Fruit fly (Drosophila melanogaster) whole organism, embryonic: Measurements from ENCODE around the gene CecA1.

ENCODE experiments used
- Atf3 ChIP-seq: fragments of 200-800 bp; sonication (Bioruptor generic); optimal IDR thresholded peaks from 3 replicates; lab custom pipeline; 2016; ENCODE audit warnings: missing biosample characterization, missing genetic modification characterization
- C15 ChIP-seq: fragments of 200-800 bp; sonication (Bioruptor generic); IDR thresholded peaks from 3 replicates; pipeline ENCODE4 v1.3.6; 2022; ENCODE audit warnings: missing biosample characterization, missing genetic modification characterization
- CG1024 ChIP-seq: fragments of 200-800 bp; sonication (Bioruptor generic); IDR thresholded peaks from 2 replicates; pipeline ENCODE4 v1.3.6; 2022; ENCODE audit warnings: missing biosample characterization, missing genetic modification characterization
- CG13775 ChIP-seq: fragments of 200-800 bp; sonication (Bioruptor generic); optimal IDR thresholded peaks from 3 replicates; lab custom pipeline; 2017; ENCODE audit warnings: missing biosample characterization, mild to moderate bottlenecking, missing genetic modification characterization
- CG14050 ChIP-seq: fragments of 200-800 bp; sonication (Bioruptor generic); IDR thresholded peaks from 3 replicates; pipeline ENCODE4 v1.3.6; 2022; ENCODE audit warnings: missing biosample characterization, missing genetic modification characterization
- CG14710 ChIP-seq: fragments of 200-800 bp; sonication (Bioruptor generic); optimal IDR thresholded peaks from 3 replicates; lab custom pipeline; 2019; ENCODE audit warnings: missing biosample characterization, mild to moderate bottlenecking, missing genetic modification characterization, moderate library complexity
- CG15514 ChIP-seq: fragments of 200-800 bp; sonication (Bioruptor generic); optimal IDR thresholded peaks from 3 replicates; lab custom pipeline; 2017; ENCODE audit warnings: missing biosample characterization, missing genetic modification characterization, mild to moderate bottlenecking, moderate library complexity, missing genetic modification reagents
- CG17186 ChIP-seq: fragments of 200-800 bp; sonication (Bioruptor generic); optimal IDR thresholded peaks from 3 replicates; lab custom pipeline; 2017; ENCODE audit warnings: missing biosample characterization, missing genetic modification reagents, missing genetic modification characterization
- CG17568 ChIP-seq: fragments of 200-800 bp; sonication (Bioruptor generic); optimal IDR thresholded peaks from 2 replicates; lab custom pipeline; 2018; ENCODE audit warnings: missing biosample characterization, mild to moderate bottlenecking, missing genetic modification characterization, moderate library complexity
- CG2202 ChIP-seq: fragments of 200-800 bp; sonication (Bioruptor generic); optimal IDR thresholded peaks from 2 replicates; lab custom pipeline; 2018; ENCODE audit warnings: missing biosample characterization, mild to moderate bottlenecking, missing genetic modification characterization
- CG4707 ChIP-seq: fragments of 200-800 bp; sonication (Bioruptor generic); optimal IDR thresholded peaks from 2 replicates; lab custom pipeline; 2018; ENCODE audit warnings: missing biosample characterization, mild to moderate bottlenecking, missing genetic modification characterization, moderate library complexity
- CG4820 ChIP-seq: fragments of 200-800 bp; sonication (Bioruptor generic); optimal IDR thresholded peaks from 3 replicates; lab custom pipeline; 2016; ENCODE audit warnings: missing biosample characterization, missing genetic modification characterization
- Deaf1 ChIP-seq: fragments of 200-800 bp; optimal IDR thresholded peaks from 3 replicates; lab custom pipeline; 2019; ENCODE audit warnings: missing biosample characterization, mild to moderate bottlenecking, missing genetic modification characterization, moderate library complexity
- Dip3 ChIP-seq: fragments of 200-800 bp; sonication (Bioruptor generic); optimal IDR thresholded peaks from 3 replicates; lab custom pipeline; 2016; ENCODE audit warnings: missing biosample characterization, missing genetic modification characterization
- Dref ChIP-seq: fragments of 200-800 bp; sonication (Bioruptor generic); IDR thresholded peaks from 2 replicates; pipeline ENCODE4 v1.3.6; 2022; ENCODE audit warnings: missing biosample characterization, missing genetic modification characterization
- Ets97D ChIP-seq: fragments of 200-800 bp; sonication (Bioruptor generic); optimal IDR thresholded peaks from 3 replicates; lab custom pipeline; 2016; ENCODE audit warnings: missing biosample characterization, missing genetic modification characterization
- Fer1 ChIP-seq: fragments of 200-800 bp; sonication (Bioruptor generic); optimal IDR thresholded peaks from 2 replicates; lab custom pipeline; 2017; ENCODE audit warnings: missing biosample characterization, mild to moderate bottlenecking, missing genetic modification characterization
- H2.0 ChIP-seq: fragments of 200-800 bp; sonication (Bioruptor generic); IDR thresholded peaks from 2 replicates; pipeline ENCODE4 v1.3.6; 2022; ENCODE audit warnings: missing biosample characterization, missing genetic modification characterization
- HLH54F ChIP-seq: fragments of 200-800 bp; sonication (Bioruptor generic); optimal IDR thresholded peaks from 3 replicates; lab custom pipeline; 2016; ENCODE audit warnings: missing biosample characterization, missing genetic modification characterization
- Jarid2 ChIP-seq: fragments of 200-800 bp; sonication (Bioruptor generic); optimal IDR thresholded peaks from 3 replicates; lab custom pipeline; 2017; ENCODE audit warnings: mild to moderate bottlenecking, missing biosample characterization, missing genetic modification reagents, missing genetic modification characterization
- MESR4 ChIP-seq: fragments of 200-800 bp; sonication (Bioruptor generic); optimal IDR thresholded peaks from 2 replicates; lab custom pipeline; 2018; ENCODE audit warnings: missing biosample characterization, mild to moderate bottlenecking, missing genetic modification characterization, moderate library complexity
- MTF-1 ChIP-seq: fragments of 200-800 bp; sonication (Bioruptor generic); optimal IDR thresholded peaks from 2 replicates; lab custom pipeline; 2018; ENCODE audit warnings: missing biosample characterization, mild to moderate bottlenecking, missing genetic modification characterization, borderline replicate concordance
- Max ChIP-seq: fragments of 200-800 bp; sonication (Bioruptor generic); optimal IDR thresholded peaks from 2 replicates; lab custom pipeline; 2016; ENCODE audit warnings: missing biosample characterization, mild to moderate bottlenecking, missing genetic modification characterization
- Med ChIP-seq: fragments of 200-800 bp; sonication (Bioruptor generic); peaks from one replicate; lab custom pipeline; 2016; ENCODE audit warnings: missing biosample characterization, missing genetic modification characterization, mild to moderate bottlenecking, inconsistent platforms, moderate library complexity
- Myb ChIP-seq: fragments of 200-800 bp; sonication (Bioruptor generic); optimal IDR thresholded peaks from 2 replicates; lab custom pipeline; 2016; ENCODE audit warnings: missing biosample characterization, missing genetic modification characterization
- NFAT ChIP-seq: fragments of 200-800 bp; sonication (Bioruptor generic); IDR thresholded peaks from 2 replicates; pipeline ENCODE4 v1.3.6; 2022; ENCODE audit warnings: missing biosample characterization, missing genetic modification characterization
- Nf-YC ChIP-seq: fragments of 200-800 bp; optimal IDR thresholded peaks from 3 replicates; lab custom pipeline; 2019; ENCODE audit warnings: missing biosample characterization, mild to moderate bottlenecking, missing genetic modification characterization, moderate library complexity
- Pdp1 ChIP-seq, 2 experiments: fragments of 200-800 bp; sonication (Bioruptor generic); optimal IDR thresholded peaks; 3 replicates each; lab custom pipeline; 2016; ENCODE audit warnings: missing biosample characterization in 2 of 2, missing genetic modification characterization in 2 of 2, mild to moderate bottlenecking in 1 of 2, moderate library complexity in 1 of 2
- Rx ChIP-seq: fragments of 200-800 bp; sonication (Bioruptor generic); IDR thresholded peaks from 2 replicates; pipeline ENCODE4 v1.3.6; 2022; ENCODE audit warnings: missing biosample characterization, missing genetic modification characterization
- Sin3A ChIP-seq: fragments of >200 bp; optimal IDR thresholded peaks from 2 replicates; lab custom pipeline; 2018
- Ssrp ChIP-seq: fragments of 200-800 bp; sonication (Bioruptor generic); optimal IDR thresholded peaks from 2 replicates; lab custom pipeline; 2018; ENCODE audit warnings: missing biosample characterization, mild to moderate bottlenecking, missing genetic modification characterization, moderate library complexity
- YL-1 ChIP-seq: fragments of 200-800 bp; sonication (Bioruptor generic); optimal IDR thresholded peaks from 3 replicates; lab custom pipeline; 2017; ENCODE audit warnings: missing biosample characterization, mild to moderate bottlenecking, missing genetic modification characterization
- aop ChIP-seq: fragments of 200-800 bp; sonication (Bioruptor generic); IDR thresholded peaks from 2 replicates; pipeline ENCODE4 v1.3.6; 2022; ENCODE audit warnings: missing biosample characterization, missing genetic modification characterization
- ara ChIP-seq: fragments of 200-800 bp; sonication (Bioruptor generic); IDR thresholded peaks from 2 replicates; pipeline ENCODE4 v1.3.6; 2022; ENCODE audit warnings: missing biosample characterization, missing genetic modification characterization
- cg ChIP-seq: fragments of 200-800 bp; sonication (Bioruptor generic); optimal IDR thresholded peaks from 3 replicates; lab custom pipeline; 2019; ENCODE audit warnings: missing biosample characterization, mild to moderate bottlenecking, missing genetic modification characterization, moderate library complexity
- crol ChIP-seq: fragments of 200-800 bp; sonication (Bioruptor generic); IDR thresholded peaks from 2 replicates; pipeline ENCODE4 v1.3.6; 2022; ENCODE audit warnings: missing biosample characterization, missing genetic modification characterization
- ewg ChIP-seq: fragments of 200-800 bp; sonication (Bioruptor generic); optimal IDR thresholded peaks from 3 replicates; lab custom pipeline; 2017; ENCODE audit warnings: mild to moderate bottlenecking, missing biosample characterization, missing genetic modification reagents, missing genetic modification characterization
- gem ChIP-seq: fragments of 200-800 bp; sonication (Bioruptor generic); optimal IDR thresholded peaks from 2 replicates; lab custom pipeline; 2019; ENCODE audit warnings: missing biosample characterization, mild to moderate bottlenecking, missing genetic modification characterization, moderate library complexity
- maf-S ChIP-seq: fragments of 200-800 bp; sonication (Bioruptor generic); optimal IDR thresholded peaks from 2 replicates; lab custom pipeline; 2016; ENCODE audit warnings: missing biosample characterization, missing genetic modification characterization
- nerfin-1 ChIP-seq: fragments of 200-800 bp; sonication (Bioruptor generic); optimal IDR thresholded peaks from 3 replicates; lab custom pipeline; 2019; ENCODE audit warnings: missing biosample characterization, mild to moderate bottlenecking, missing genetic modification characterization, moderate library complexity
- onecut ChIP-seq: fragments of 200-800 bp; sonication (Bioruptor generic); IDR thresholded peaks from 2 replicates; pipeline ENCODE4 v1.3.6; 2022; ENCODE audit warnings: missing biosample characterization, missing genetic modification characterization
- pros ChIP-seq: fragments of 200-800 bp; sonication (Bioruptor generic); optimal IDR thresholded peaks from 3 replicates; lab custom pipeline; 2019; ENCODE audit warnings: missing biosample characterization, mild to moderate bottlenecking, missing genetic modification characterization, moderate library complexity
- pzg ChIP-seq: fragments of 200-800 bp; sonication (Bioruptor generic); optimal IDR thresholded peaks from 3 replicates; lab custom pipeline; 2018; ENCODE audit warnings: missing biosample characterization, mild to moderate bottlenecking, missing genetic modification characterization, moderate library complexity
- sd ChIP-seq: fragments of 200-800 bp; sonication (Bioruptor generic); optimal IDR thresholded peaks from 3 replicates; lab custom pipeline; 2018; ENCODE audit warnings: missing biosample characterization, mild to moderate bottlenecking, missing genetic modification characterization, moderate library complexity
- sens ChIP-seq: fragments of 200-800 bp; sonication (Bioruptor generic); peaks from one replicate; lab custom pipeline; 2016; ENCODE audit warnings: missing biosample characterization, missing genetic modification characterization
- seq ChIP-seq: fragments of 200-800 bp; sonication (Bioruptor generic); IDR thresholded peaks from 2 replicates; pipeline ENCODE4 v1.3.6; 2022; ENCODE audit warnings: missing biosample characterization, missing genetic modification characterization
- sima ChIP-seq: fragments of 200-800 bp; sonication (Bioruptor generic); optimal IDR thresholded peaks from 2 replicates; lab custom pipeline; 2016; ENCODE audit warnings: missing biosample characterization, missing genetic modification characterization
- tna ChIP-seq: fragments of 200-800 bp; sonication (Bioruptor generic); IDR thresholded peaks from 2 replicates; pipeline ENCODE4 v1.3.6; 2022; ENCODE audit warnings: missing biosample characterization, missing genetic modification characterization; ENCODE audit not compliant: partially characterized antibody

Gene CecA1

DNA sequence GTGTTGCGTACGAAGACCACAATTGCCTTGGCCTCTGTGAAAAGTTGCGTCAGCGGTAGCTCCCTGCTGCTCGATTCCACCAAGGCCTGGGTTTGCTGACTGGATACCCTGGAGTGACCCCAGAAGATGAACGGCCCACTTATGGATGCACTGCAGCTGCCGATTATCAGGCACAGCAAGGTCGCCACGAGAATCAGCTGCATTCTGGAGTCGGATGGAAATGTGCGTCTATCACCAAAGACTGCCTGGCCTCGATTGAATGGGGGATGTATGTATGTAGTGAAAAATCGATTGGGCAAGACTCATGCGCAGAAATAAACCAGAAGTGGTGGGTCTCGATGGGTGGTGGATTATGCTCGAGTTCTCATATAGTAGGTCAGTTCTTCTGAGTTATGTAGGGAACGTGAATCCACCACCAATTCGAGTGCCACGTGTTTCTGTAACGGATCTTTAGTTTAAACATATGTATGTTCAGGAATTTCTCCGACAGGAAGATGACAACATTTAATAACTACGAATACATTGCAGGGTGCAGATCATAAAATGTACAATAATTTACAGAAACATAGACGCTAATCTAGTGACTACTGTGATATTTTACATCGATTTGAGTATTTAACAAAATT is 44.4 kb upstream of the CecA1 start, which contains the start of gene VhaAC45RP:
Gene VhaAC45RP, minus strand, starts transcription at position 261 of the 626 bp plus-strand sequence.
- TF ChIP-seq Pdp1 (GFP tag; optimal IDR thresholded peaks at IDR 0.05; lab: Kevin White, UChicago) (peak in 1 of 2 experiments; percentile 20), pros (GFP tag; lab: Kevin White, UChicago) (peak; percentile 26), Nf-YC (tag; lab: Kevin White, UChicago) (peak; percentile 28), onecut (GFP tag; lab: Robert Waterston, UW) (peak; percentile 99), Fer1 (GFP tag; lab: Kevin White, UChicago) (peak; percentile 23), CG14710 (no peak), pzg (GFP tag; lab: Kevin White, UChicago) (peak; percentile 8), MESR4 (peak; percentile 74), Dref (GFP tag; lab: Robert Waterston, UW) (peak; percentile 13; the same call in 1 of the 2 replicates), seq (GFP tag; lab: Robert Waterston, UW) (peak; percentile 44; the same call in 1 of the 2 replicates), aop (GFP tag; lab: Robert Waterston, UW) (no peak), CG17568 (GFP tag; lab: Kevin White, UChicago) (no peak), Max (peak; percentile 9), HLH54F (GFP tag; lab: Kevin White, UChicago) (no peak), NFAT (no peak), Sin3A (no peak), Med (GFP tag; lab: Kevin White, UChicago) (peak; percentile 56), YL-1 (GFP tag; lab: Kevin White, UChicago) (peak; percentile 70), crol (no peak), CG15514 (GFP tag; lab: Kevin White, UChicago) (peak; percentile 2), nerfin-1 (tag; lab: Kevin White, UChicago) (peak; percentile 99), ewg (GFP tag; lab: Kevin White, UChicago) (peak; percentile 93), Deaf1 (peak; percentile 26), sd (tag; lab: Kevin White, UChicago) (peak; percentile 86), Myb (GFP tag; lab: Kevin White, UChicago) (peak; percentile 14), sens (GFP tag; lab: Kevin White, UChicago) (peak; percentile 60)
- TF ChIP-seq, all 482 proteins: peak for 19

dm6 chr3R:30170671-30171667 is 39.7 kb upstream of the CecA1 start, which contains the start of gene Rsod:
Gene Rsod (minus strand): TSS chr3R:30171207.
- TF ChIP-seq cg (GFP tag; lab: Kevin White, UChicago) (no peak), CG2202 (tag; lab: Kevin White, UChicago) (peak; percentile 10), Rx (GFP tag; lab: Robert Waterston, UW) (peak; percentile 64), maf-S (GFP tag; lab: Kevin White, UChicago) (no peak), C15 (GFP tag; lab: Robert Waterston, UW) (no peak), Dip3 (no peak), sima (GFP tag; lab: Kevin White, UChicago) (no peak), CG4820 (GFP tag; lab: Kevin White, UChicago) (peak; percentile 11), CG1024 (GFP tag; lab: Robert Waterston, UW) (peak; percentile 35; the same call in 1 of the 2 replicates), ara (GFP tag; lab: Robert Waterston, UW) (peak; percentile 76), Jarid2 (peak; percentile 55), tna (no peak), H2.0 (peak; percentile 70), CG17186 (GFP tag; lab: Kevin White, UChicago) (no peak), Atf3 (GFP tag; lab: Kevin White, UChicago) (no peak), CG13775 (GFP tag; lab: Kevin White, UChicago) (peak; percentile 26), CG4707 (GFP tag; lab: Kevin White, UChicago) (no peak), CG14050 (GFP tag; lab: Robert Waterston, UW) (peak; percentile 52), Ets97D (no peak), Ssrp (tag; lab: Kevin White, UChicago) (peak; percentile 50), MTF-1 (GFP tag; lab: Kevin White, UChicago) (no peak), gem (tag; lab: Kevin White, UChicago) (peak; percentile 74)
